Worm (Caenorhabditis elegans) whole organism, mixed stage, embryonic: Measurements from ENCODE around the gene F28A10.8.

ENCODE experiments used
- ceh-83 ChIP-seq: fragments of 200-800 bp; sonication (Bioruptor generic); optimal IDR thresholded peaks from 2 replicates; lab custom pipeline; 2018; ENCODE audit warnings: mild to moderate bottlenecking, missing genetic modification characterization, missing compliant biosample characterization
- ces-1 ChIP-seq: fragments of 150-350 bp; optimal IDR thresholded peaks from 2 replicates; lab custom pipeline; 2014; ENCODE audit warnings: missing biosample characterization, missing genetic modification reagents, missing genetic modification characterization
- drap-1 ChIP-seq: fragments of 200-800 bp; sonication (Bioruptor generic); optimal IDR thresholded peaks from 3 replicates; lab custom pipeline; 2018; ENCODE audit warnings: mild to moderate bottlenecking, missing genetic modification characterization, missing compliant biosample characterization
- lin-13 ChIP-seq: fragments of 150-350 bp; optimal IDR thresholded peaks from 2 replicates; lab custom pipeline; 2014; ENCODE audit warnings: missing biosample characterization, missing genetic modification characterization
- mep-1 ChIP-seq: fragments of 150-350 bp; optimal IDR thresholded peaks from 2 replicates; lab custom pipeline; 2017; ENCODE audit warnings: missing biosample characterization, missing genetic modification reagents, missing genetic modification characterization, inconsistent platforms
- nhr-2 ChIP-seq: fragments of 150-350 bp; optimal IDR thresholded peaks from 2 replicates; lab custom pipeline; 2014; ENCODE audit warnings: missing biosample characterization, missing genetic modification characterization
- nhr-76 ChIP-seq: sonication (generic microtip); optimal IDR thresholded peaks from 2 replicates; lab custom pipeline; 2017; ENCODE audit warnings: missing biosample characterization, missing genetic modification characterization
- pha-4 ChIP-seq: fragments of 150-350 bp; optimal IDR thresholded peaks from 2 replicates; lab custom pipeline; 2018; ENCODE audit warnings: missing biosample characterization, missing genetic modification reagents, missing genetic modification characterization
- snpc-4 ChIP-seq: fragments of 150-350 bp; optimal IDR thresholded peaks from 2 replicates; lab custom pipeline; 2014; ENCODE audit warnings: missing biosample characterization, missing genetic modification characterization
- unc-39 ChIP-seq: fragments of 150-350 bp; optimal IDR thresholded peaks from 2 replicates; lab custom pipeline; 2014; ENCODE audit warnings: missing biosample characterization, missing genetic modification characterization

- TF ChIP-seq lin-13 (no peak), ces-1 (GFP tag; lab: Kevin White, UChicago) (no peak), snpc-4 (no peak), nhr-76 (tag; lab: Kevin White, UChicago) (no peak), mep-1 (no peak), unc-39 (no peak), nhr-2 (no peak), ceh-83 (GFP tag; lab: Kevin White, UChicago) (no peak), drap-1 (GFP tag; lab: Kevin White, UChicago) (no peak), pha-4 (tag; lab: Kevin White, UChicago) (no peak)
Observed at ce11 chrII:843971-844370, 5.7 kb upstream of the F28A10.8 start, which contains the start of gene F28A10.4.
